Fruit fly (Drosophila melanogaster): Measurements from ENCODE around the gene wrm1.

wrm1 gene

DNA sequence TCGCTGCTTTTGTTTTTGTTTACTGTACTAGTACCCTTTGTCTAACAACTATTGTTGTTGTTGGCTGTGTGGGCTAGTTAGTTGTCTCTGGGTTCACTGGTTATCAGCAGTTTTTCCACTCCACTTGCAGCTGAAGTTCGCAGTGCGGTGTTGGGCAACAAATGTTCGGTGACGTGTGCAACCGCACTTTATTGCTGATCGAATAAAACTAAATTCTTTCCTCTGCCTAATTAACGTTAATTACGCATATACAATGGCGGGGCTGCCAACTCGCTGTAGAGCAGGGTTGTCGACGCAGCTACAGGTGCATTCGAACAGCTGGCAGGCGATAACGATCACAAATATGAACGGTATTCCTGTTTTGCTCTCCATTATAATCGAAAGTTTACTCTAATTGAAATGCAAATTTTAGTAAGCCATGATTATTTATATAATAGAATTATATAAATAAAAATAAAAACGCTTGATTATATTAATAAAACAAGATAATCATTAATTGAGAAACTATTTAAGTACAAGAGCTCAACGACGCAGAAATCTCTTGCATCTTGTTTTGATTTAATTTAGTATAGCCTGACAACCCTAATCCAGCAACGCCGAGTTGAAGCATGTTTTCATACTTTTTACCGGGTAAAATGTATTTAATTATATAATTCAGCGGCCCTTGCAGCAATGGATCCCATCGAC lies 6.3 kb downstream of the wrm1 start, which contains the start of the genes mrva, CG42307 and mus312 (continued):
- TF ChIP-seq Atf-2 (GFP tag; optimal IDR thresholded peaks at IDR 0.05) (peak; percentile 26), Hr78 (GFP tag; optimal IDR thresholded peaks at IDR 0.05) (peak in 1 of 2 experiments; percentile 55), ATbp (GFP tag; optimal IDR thresholded peaks at IDR 0.05) (no peak), CG3726 (GFP tag; IDR thresholded peaks at IDR 0.05) (no peak), BtbVII (GFP tag; optimal IDR thresholded peaks at IDR 0.05) (peak; percentile 86), gt (GFP tag; IDR thresholded peaks at IDR 0.05) (peak; percentile 65), Doc2 (GFP tag; IDR thresholded peaks at IDR 0.05) (no peak), B-H2 (GFP tag; optimal IDR thresholded peaks at IDR 0.05) (peak; percentile 97), CrebB (tag; optimal IDR thresholded peaks at IDR 0.05) (peak; percentile 58), disco-r (GFP tag; optimal IDR thresholded peaks at IDR 0.05) (no peak), CG9215 (GFP tag; IDR thresholded peaks at IDR 0.05) (peak; percentile 74), CG12104 (GFP tag; optimal IDR thresholded peaks at IDR 0.05) (peak; percentile 86), ac (GFP tag; optimal IDR thresholded peaks at IDR 0.05) (peak; percentile 52), CG10979 (tag; optimal IDR thresholded peaks at IDR 0.05) (peak; percentile 90), CG4328 (GFP tag; optimal IDR thresholded peaks at IDR 0.05) (peak; percentile 92), CG9817 (tag; optimal IDR thresholded peaks at IDR 0.05) (peak; percentile 94), CG17361 (GFP tag; IDR thresholded peaks at IDR 0.05) (peak; percentile 96), Hr51 (GFP tag; optimal IDR thresholded peaks at IDR 0.05) (peak in 1 of 2 experiments; percentile 54), her (GFP tag; optimal IDR thresholded peaks at IDR 0.05) (peak; percentile 34), CG13624 (GFP tag; optimal IDR thresholded peaks at IDR 0.05) (peak; percentile 89), pros (GFP tag; optimal IDR thresholded peaks at IDR 0.05) (peak; percentile 33), TFAM (GFP tag; optimal IDR thresholded peaks at IDR 0.05) (no peak), CG10209 (GFP tag; optimal IDR thresholded peaks at IDR 0.05) (peak; percentile 89), h (optimal IDR thresholded peaks at IDR 0.05) (no peak), CG30020 (tag; optimal IDR thresholded peaks at IDR 0.05) (peak; percentile 88), CG7271 (tag; optimal IDR thresholded peaks at IDR 0.05) (peak; percentile 41), Pdp1 (GFP tag; optimal IDR thresholded peaks at IDR 0.05) (peak; percentile 52 to 76), Vsx1 (GFP tag; optimal IDR thresholded peaks at IDR 0.05) (peak; percentile 98), pnt (GFP tag; optimal IDR thresholded peaks at IDR 0.05) (peak; percentile 18), D19A (tag; optimal IDR thresholded peaks at IDR 0.05) (peak; percentile 88), Optix (GFP tag; IDR thresholded peaks at IDR 0.05) (0 out of 3 replicates have a peak, but pooled peaks have one; percentile 34), wek (GFP tag; optimal IDR thresholded peaks at IDR 0.05) (peak; percentile 98), Gsc (GFP tag; IDR thresholded peaks at IDR 0.05) (0 out of 2 replicates have a peak, but pooled peaks have one; percentile 31), CG17802 (tag; optimal IDR thresholded peaks at IDR 0.05) (peak; percentile 53), CG8765 (GFP tag; IDR thresholded peaks at IDR 0.05) (0 out of 2 replicates have a peak, but pooled peaks have one; percentile 54), CG10321 (GFP tag; IDR thresholded peaks at IDR 0.05) (peak; percentile 41; the same call in 1 of the 2 replicates), CG3847 (GFP tag; IDR thresholded peaks at IDR 0.05) (peak; percentile 93), ERR (GFP tag; optimal IDR thresholded peaks at IDR 0.05) (no peak), CG2889 (GFP tag; IDR thresholded peaks at IDR 0.05) (peak; percentile 71; the same call in 2 of the 3 replicates), Xbp1 (GFP tag; optimal IDR thresholded peaks at IDR 0.05) (peak; percentile 86), CG1024 (GFP tag; IDR thresholded peaks at IDR 0.05) (no peak), slou (GFP tag; optimal IDR thresholded peaks at IDR 0.05) (peak; percentile 54), cad (GFP tag; optimal IDR thresholded peaks at IDR 0.05) (no peak), CG18599 (GFP tag; optimal IDR thresholded peaks at IDR 0.05) (peak; percentile 93), CG13775 (GFP tag; optimal IDR thresholded peaks at IDR 0.05) (peak; percentile 93), CG7372 (GFP tag; IDR thresholded peaks at IDR 0.05) (peak; percentile 72), CG11093 (GFP tag; IDR thresholded peaks at IDR 0.05) (peak; percentile 46; the same call in 2 of the 3 replicates), otp (GFP tag; IDR thresholded peaks at IDR 0.05) (peak; percentile 82), Asciz (GFP tag; optimal IDR thresholded peaks at IDR 0.05) (no peak)

All from whole organism, embryonic.